Worm (Caenorhabditis elegans) whole organism, early embryonic: ENCODE data around the gene Y61A9LA.7.

Source experiments
- F13C5.2 ChIP-seq: sonication (generic microtip); optimal IDR thresholded peaks from 2 replicates; lab custom pipeline; 2017; ENCODE audit warnings: mild to moderate bottlenecking, missing genetic modification characterization, inconsistent platforms, missing compliant biosample characterization
- ama-1 ChIP-seq: fragments of 150-350 bp; optimal IDR thresholded peaks from 2 replicates; lab custom pipeline; 2014
- flt-1 ChIP-seq: fragments of 200-800 bp; sonication (Bioruptor generic); IDR thresholded peaks from 2 replicates; pipeline ENCODE4 v1.3.6; 2022; ENCODE audit warnings: missing genetic modification characterization, missing compliant biosample characterization
- hmg-4 ChIP-seq: fragments of 200-800 bp; sonication (Bioruptor generic); optimal IDR thresholded peaks from 2 replicates; lab custom pipeline; 2018; ENCODE audit warnings: mild to moderate bottlenecking, missing genetic modification characterization, missing compliant biosample characterization
- tbx-11 ChIP-seq: fragments of 200-800 bp; sonication (Bioruptor generic); IDR thresholded peaks from 2 replicates; pipeline ENCODE4 v1.3.6; 2022; ENCODE audit warnings: missing genetic modification characterization, missing compliant biosample characterization
- tra-4 ChIP-seq: sonication (generic microtip); optimal IDR thresholded peaks from 2 replicates; lab custom pipeline; 2017; ENCODE audit warnings: missing genetic modification characterization, missing compliant biosample characterization

DNA sequence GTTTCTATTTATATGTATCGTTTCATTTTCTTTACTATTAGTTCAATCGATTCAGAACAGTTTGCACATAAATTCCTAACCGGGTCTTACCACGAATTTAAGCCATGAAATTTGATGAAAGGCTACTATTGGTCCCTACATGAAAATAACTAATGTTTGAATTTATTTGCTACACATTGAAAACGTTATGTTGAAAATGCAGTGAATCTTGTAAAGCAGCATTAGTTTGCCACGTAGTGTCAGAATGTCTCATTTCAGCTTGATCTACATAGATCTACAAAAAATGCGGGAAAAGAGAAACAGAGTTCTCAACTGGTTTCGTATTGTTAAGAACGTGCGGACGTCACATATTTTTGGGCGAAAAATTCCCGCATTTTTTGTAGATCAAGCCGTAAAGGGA lies 50.8 kb downstream of the Y61A9LA.7 start:
- TF ChIP-seq flt-1 (GFP tag; lab: Robert Waterston, UW) (no peak), ama-1 (lab: Kevin White, UChicago) (no peak), hmg-4 (no peak), tra-4 (tag; lab: Kevin White, UChicago) (no peak), F13C5.2 (tag; lab: Kevin White, UChicago) (no peak), tbx-11 (GFP tag; lab: Robert Waterston, UW) (no peak)
